Fruit fly (Drosophila melanogaster): ENCODE results near the gene CG7560.
A peak's percentile ranks its signal among the peaks of the same experiment; 100 is the strongest.

Gene CG7560

DNA sequence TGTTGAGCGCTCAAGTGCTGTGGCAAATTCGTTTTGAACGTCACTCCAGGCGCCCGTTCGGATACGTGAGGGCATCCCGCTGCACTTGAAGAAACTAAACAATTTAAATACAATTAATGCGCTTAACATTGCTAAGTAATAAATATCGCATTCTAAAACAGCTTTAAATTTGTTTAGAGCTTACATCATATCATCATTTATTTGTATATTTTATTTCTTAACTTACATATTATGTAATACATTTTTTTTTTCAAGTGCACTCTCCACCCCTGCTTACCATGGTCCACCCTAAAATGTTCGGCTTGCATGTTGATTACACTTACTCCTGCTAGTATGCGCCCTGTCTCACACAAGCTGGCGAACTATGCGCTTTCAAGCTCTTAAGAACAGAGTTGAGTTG is 9.6 kb upstream of the CG7560 start (continued):
- no peak for TF ChIP-seq CG11560 (tag; IDR thresholded peaks at IDR 0.05)
- peak; percentile 6 for TF ChIP-seq nom (GFP tag; optimal IDR thresholded peaks at IDR 0.05)
- no peak for TF ChIP-seq her (GFP tag; optimal IDR thresholded peaks at IDR 0.05)
- peak; percentile 68 for TF ChIP-seq Xbp1 (GFP tag; optimal IDR thresholded peaks at IDR 0.05)
- TF ChIP-seq CG31365 (tag; optimal IDR thresholded peaks at IDR 0.05) = no peak
- no peak for TF ChIP-seq btn (GFP tag; optimal IDR thresholded peaks at IDR 0.05)
- peak; percentile 36 for TF ChIP-seq CG12942 (GFP tag; optimal IDR thresholded peaks at IDR 0.05)
- no peak for TF ChIP-seq CG2678 (tag; optimal IDR thresholded peaks at IDR 0.05)
- TF ChIP-seq CG32767 (GFP tag; IDR thresholded peaks at IDR 0.05) = peak; percentile 56; the same call in 1 of the 2 replicates
- no peak for TF ChIP-seq crol (GFP tag; IDR thresholded peaks at IDR 0.05)
- TF ChIP-seq CG9797 (GFP tag; optimal IDR thresholded peaks at IDR 0.05) = no peak
- no peak for TF ChIP-seq CG6765 (GFP tag; optimal IDR thresholded peaks at IDR 0.05)
- TF ChIP-seq sisA (GFP tag; IDR thresholded peaks at IDR 0.05) = peak; percentile 62; the same call in 1 of the 2 replicates
- peak; percentile 67 for TF ChIP-seq CG18476 (GFP tag; optimal IDR thresholded peaks at IDR 0.05)
- TF ChIP-seq Fer3 (tag; optimal IDR thresholded peaks at IDR 0.05) = peak; percentile 33
- no peak for TF ChIP-seq cas (GFP tag; IDR thresholded peaks at IDR 0.05)
- peak; percentile 65 for TF ChIP-seq bcd (GFP tag; optimal IDR thresholded peaks at IDR 0.05)
- no peak for TF ChIP-seq Med (GFP tag)
- TF ChIP-seq fd3F (GFP tag; optimal IDR thresholded peaks at IDR 0.05) = no peak
- peak; percentile 50 for TF ChIP-seq Usf (GFP tag; optimal IDR thresholded peaks at IDR 0.05)
- TF ChIP-seq CG9932 (GFP tag; IDR thresholded peaks at IDR 0.05) = no peak
- peak; percentile 39; the same call in 1 of the 3 replicates for TF ChIP-seq CG14050 (GFP tag; IDR thresholded peaks at IDR 0.05)
- no peak for TF ChIP-seq shn (GFP tag; optimal IDR thresholded peaks at IDR 0.05)
- peak; percentile 81 for TF ChIP-seq CG16815 (GFP tag; optimal IDR thresholded peaks at IDR 0.05)
- TF ChIP-seq CG17829 (tag; optimal IDR thresholded peaks at IDR 0.05) = peak; percentile 86
- TF ChIP-seq CG10565 (GFP tag; optimal IDR thresholded peaks at IDR 0.05) = peak; percentile 8
- TF ChIP-seq Rx (GFP tag; IDR thresholded peaks at IDR 0.05) = peak; percentile 42
- TF ChIP-seq Chrac-16 (GFP tag; optimal IDR thresholded peaks at IDR 0.05) = peak; percentile 82
- peak; percentile 96 for TF ChIP-seq sens (GFP tag)
- TF ChIP-seq CG15269 (tag; optimal IDR thresholded peaks at IDR 0.05) = peak; percentile 31
- peak; percentile 50 for TF ChIP-seq lilli (GFP tag; optimal IDR thresholded peaks at IDR 0.05)
- TF ChIP-seq CoRest (tag; optimal IDR thresholded peaks at IDR 0.05) = peak; percentile 75
- peak; percentile 62 for TF ChIP-seq nau (GFP tag; optimal IDR thresholded peaks at IDR 0.05)
- no peak for TF ChIP-seq Mes4 (GFP tag; optimal IDR thresholded peaks at IDR 0.05)
- TF ChIP-seq tap (tag; optimal IDR thresholded peaks at IDR 0.05) = peak; percentile 54
- peak; percentile 78 for TF ChIP-seq fd96Cb (tag; optimal IDR thresholded peaks at IDR 0.05)
- TF ChIP-seq CG4424 (GFP tag; optimal IDR thresholded peaks at IDR 0.05) = peak; percentile 77
- TF ChIP-seq cad (GFP tag; optimal IDR thresholded peaks at IDR 0.05) = no peak
- TF ChIP-seq CG8478 (optimal IDR thresholded peaks at IDR 0.05) = no peak
- TF ChIP-seq emc (GFP tag; optimal IDR thresholded peaks at IDR 0.05) = no peak
- TF ChIP-seq CG3281 (GFP tag; optimal IDR thresholded peaks at IDR 0.05) = no peak
- TF ChIP-seq CHES-1-like (GFP tag; optimal IDR thresholded peaks at IDR 0.05) = no peak
- TF ChIP-seq CG2889 (GFP tag; IDR thresholded peaks at IDR 0.05) = no peak
- TF ChIP-seq MBD-R2 (GFP tag; IDR thresholded peaks at IDR 0.05) = no peak
- TF ChIP-seq CG2202 (tag; optimal IDR thresholded peaks at IDR 0.05) = peak; percentile 85
- TF ChIP-seq CG4617 (GFP tag; optimal IDR thresholded peaks at IDR 0.05; ENCODE audit: borderline replicate concordance) = peak; percentile 36
- TF ChIP-seq eve (GFP tag; optimal IDR thresholded peaks at IDR 0.05) = peak in 1 of 2 experiments; percentile 91
- peak; percentile 29 for TF ChIP-seq MTF-1 (GFP tag; optimal IDR thresholded peaks at IDR 0.05; ENCODE audit: borderline replicate concordance)
- peak; percentile 36 for TF ChIP-seq tup (GFP tag; optimal IDR thresholded peaks at IDR 0.05)
- 0 out of 2 replicates have a peak, but pooled peaks have one; percentile 10 for TF ChIP-seq Rfx (GFP tag; IDR thresholded peaks at IDR 0.05)
- TF ChIP-seq CG1602 (GFP tag; optimal IDR thresholded peaks at IDR 0.05) = peak; percentile 83
- TF ChIP-seq Bgb (GFP tag; IDR thresholded peaks at IDR 0.05; ENCODE audit: partially characterized antibody) = no peak
